Worm (Caenorhabditis elegans) whole organism, young adult: ENCODE measurements around the gene srd-34.

Experiments used
- ceh-79 ChIP-seq: sonication (generic microtip); optimal IDR thresholded peaks from 2 replicates; lab custom pipeline; 2017; ENCODE audit warnings: mild to moderate bottlenecking, missing genetic modification characterization, missing compliant biosample characterization
- dpl-1 ChIP-seq: fragments of 150-350 bp; optimal IDR thresholded peaks from 2 replicates; lab custom pipeline; 2014; ENCODE audit warnings: missing biosample characterization, missing genetic modification reagents, missing genetic modification characterization

DNA sequence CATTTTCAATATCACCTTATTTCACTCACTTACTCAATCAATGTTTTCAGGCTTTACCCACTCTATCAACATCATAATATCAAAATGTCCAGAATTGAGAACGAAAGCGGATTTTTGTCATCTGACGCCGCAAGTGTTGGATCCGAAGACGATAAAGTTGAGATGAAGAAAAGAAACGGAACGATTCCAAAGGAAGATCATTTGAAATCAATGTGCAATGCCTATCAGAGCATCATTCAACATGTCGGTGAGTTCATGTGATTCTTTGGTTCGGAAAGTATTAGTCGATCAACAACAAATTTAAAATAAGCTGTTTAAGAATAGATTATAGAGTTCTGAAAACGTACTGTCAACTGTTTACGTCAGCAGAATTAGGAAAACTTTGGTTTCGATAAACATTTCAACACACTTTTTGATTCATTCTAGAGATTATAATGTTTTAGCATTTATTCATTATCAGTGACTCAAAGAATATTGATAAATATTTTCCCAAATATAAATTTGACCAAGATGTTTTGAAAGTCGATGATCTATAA, 16.0 kb upstream of the srd-34 start, which contains the start of gene cat-4:
- TF ChIP-seq dpl-1 (GFP tag; lab: Kevin White, UChicago) (no peak), ceh-79 (tag; lab: Kevin White, UChicago) (no peak)
